Fruit fly (Drosophila melanogaster) whole organism, embryonic: Measurements from ENCODE around the gene Sf3b2.
A peak's percentile ranks its signal among the peaks of the same experiment; 100 is the strongest.

ENCODE experiments used
- Bteb2 ChIP-seq: fragments of 200-800 bp; sonication (Bioruptor generic); optimal IDR thresholded peaks from 2 replicates; lab custom pipeline; 2016; ENCODE audit warnings: missing biosample characterization, missing genetic modification characterization
- CG12219 ChIP-seq: fragments of 200-800 bp; sonication (Bioruptor generic); optimal IDR thresholded peaks from 3 replicates; lab custom pipeline; 2018; ENCODE audit warnings: missing biosample characterization, mild to moderate bottlenecking, missing genetic modification characterization
- CG18619 ChIP-seq: fragments of 200-800 bp; sonication (Bioruptor generic); optimal IDR thresholded peaks from 3 replicates; lab custom pipeline; 2017; ENCODE audit warnings: missing biosample characterization, mild to moderate bottlenecking, missing genetic modification characterization
- CG7556 ChIP-seq: fragments of 200-800 bp; sonication (Bioruptor generic); optimal IDR thresholded peaks from 2 replicates; lab custom pipeline; 2017; ENCODE audit warnings: missing biosample characterization, mild to moderate bottlenecking, missing genetic modification characterization
- Dbx ChIP-seq: fragments of 200-800 bp; sonication (Bioruptor generic); IDR thresholded peaks from 3 replicates; pipeline ENCODE4 v1.3.6; 2022; ENCODE audit warnings: missing biosample characterization, missing genetic modification characterization
- YL-1 ChIP-seq: fragments of 200-800 bp; sonication (Bioruptor generic); optimal IDR thresholded peaks from 3 replicates; lab custom pipeline; 2017; ENCODE audit warnings: missing biosample characterization, mild to moderate bottlenecking, missing genetic modification characterization
- cwo ChIP-seq: fragments of 200-800 bp; sonication (Bioruptor generic); optimal IDR thresholded peaks from 3 replicates; lab custom pipeline; 2017; ENCODE audit warnings: missing biosample characterization, missing genetic modification characterization, mild to moderate bottlenecking, moderate library complexity, missing genetic modification reagents
- knrl ChIP-seq: fragments of 200-800 bp; sonication (Bioruptor generic); IDR thresholded peaks from 3 replicates; pipeline ENCODE4 v1.3.6; 2022; ENCODE audit warnings: missing biosample characterization, missing genetic modification characterization; ENCODE audit not compliant: partially characterized antibody
- trem ChIP-seq: fragments of 200-800 bp; optimal IDR thresholded peaks from 3 replicates; lab custom pipeline; 2019; ENCODE audit warnings: missing biosample characterization, mild to moderate bottlenecking, missing genetic modification characterization, moderate library complexity
- ttk ChIP-seq: fragments of 200-800 bp; sonication (Bioruptor generic); IDR thresholded peaks from 2 replicates; pipeline ENCODE4 v2.1.2; 2022; ENCODE audit warnings: missing biosample characterization, missing genetic modification characterization

dm6 chr2L:3037153-3037579 is 8.2 kb upstream of the Sf3b2 start, which contains the start of the genes CG17260 and SerRS:
- TF ChIP-seq YL-1 (GFP tag; lab: Kevin White, UChicago) = peak; percentile 92
- TF ChIP-seq cwo (GFP tag; lab: Kevin White, UChicago) = peak; percentile 83
- TF ChIP-seq ttk (GFP tag; lab: Robert Waterston, UW) = peak; percentile 92
- TF ChIP-seq Bteb2 = peak; percentile 93
- TF ChIP-seq CG18619 (GFP tag; lab: Kevin White, UChicago) = peak; percentile 89
- peak; percentile 95 for TF ChIP-seq Dbx (GFP tag; lab: Robert Waterston, UW)
- TF ChIP-seq CG7556 (GFP tag; lab: Kevin White, UChicago) = peak; percentile 91
- TF ChIP-seq CG12219 (GFP tag; lab: Kevin White, UChicago) = peak; percentile 67
- peak; percentile 93 for TF ChIP-seq trem
- peak; percentile 66 for TF ChIP-seq knrl (GFP tag; lab: Robert Waterston, UW)
